Worm (Caenorhabditis elegans) whole organism, L1 larva: Measurements from ENCODE around the gene H38K22.9.

Experiments
- C16A3.4 ChIP-seq: fragments of 150-350 bp; optimal IDR thresholded peaks from 2 replicates; lab custom pipeline; 2014; ENCODE audit warnings: missing biosample characterization, missing genetic modification characterization
- C34B4.2 ChIP-seq: sonication (generic microtip); optimal IDR thresholded peaks from 2 replicates; lab custom pipeline; 2017; ENCODE audit warnings: mild to moderate bottlenecking, missing genetic modification characterization, missing compliant biosample characterization
- aha-1 ChIP-seq: fragments of 150-350 bp; optimal IDR thresholded peaks from 2 replicates; lab custom pipeline; 2014; ENCODE audit warnings: missing biosample characterization, missing genetic modification characterization
- aly-2 ChIP-seq: fragments of 150-350 bp; optimal IDR thresholded peaks from 2 replicates; lab custom pipeline; 2014; ENCODE audit warnings: missing biosample characterization, missing genetic modification characterization
- ama-1 ChIP-seq: fragments of 150-350 bp; optimal IDR thresholded peaks from 2 replicates; lab custom pipeline; 2014
- blmp-1 ChIP-seq: fragments of 150-350 bp; optimal IDR thresholded peaks from 2 replicates; lab custom pipeline; 2014; ENCODE audit warnings: missing biosample characterization, missing genetic modification characterization
- ceh-8 ChIP-seq: fragments of 200-800 bp; sonication (Bioruptor generic); optimal IDR thresholded peaks from 2 replicates; lab custom pipeline; 2018; ENCODE audit warnings: mild to moderate bottlenecking, missing genetic modification characterization, moderate library complexity, missing compliant biosample characterization
- ceh-82 ChIP-seq, 3 experiments: fragments of 150-350 bp in 1 of 3; sonication (generic microtip) in 2 of 3; optimal IDR thresholded peaks; 2 replicates each; lab custom pipeline; 2014 to 2017; ENCODE audit warnings: missing biosample characterization in 3 of 3, missing genetic modification characterization in 3 of 3
- ceh-88 ChIP-seq: fragments of 200-800 bp; sonication (Bioruptor generic); IDR thresholded peaks from 2 replicates; pipeline ENCODE4 v1.3.6; 2022; ENCODE audit warnings: missing genetic modification characterization, missing compliant biosample characterization
- ceh-90 ChIP-seq: sonication (generic microtip); optimal IDR thresholded peaks from 2 replicates; lab custom pipeline; 2016; ENCODE audit warnings: missing genetic modification characterization, missing compliant biosample characterization
- dsc-1 ChIP-seq: sonication (generic microtip); optimal IDR thresholded peaks from 2 replicates; lab custom pipeline; 2016; ENCODE audit warnings: mild to moderate bottlenecking, missing genetic modification characterization, missing compliant biosample characterization
- efl-1 ChIP-seq, 4 experiments: fragments of 150-350 bp; optimal IDR thresholded peaks in 3 of 4; peaks in 1 of 4; 1 replicate in 1 of 4; 2 replicates in 3 of 4; lab custom pipeline; 2014; ENCODE audit warnings: missing biosample characterization in 2 of 4, missing genetic modification characterization in 2 of 4, missing genetic modification reagents in 2 of 4
- egl-13 ChIP-seq: sonication (generic microtip); optimal IDR thresholded peaks from 2 replicates; lab custom pipeline; 2016; ENCODE audit warnings: missing genotype, missing genetic modification reagents, missing genetic modification characterization, missing compliant biosample characterization
- egl-27 ChIP-seq, 2 experiments: fragments of 150-350 bp in 1 of 2; sonication (generic microtip); optimal IDR thresholded peaks; 3 replicates each; lab custom pipeline; 2017 to 2018; ENCODE audit warnings: missing biosample characterization in 2 of 2, missing genetic modification characterization in 2 of 2, missing genetic modification reagents in 2 of 2
- elt-2 ChIP-seq: sonication (generic microtip); optimal IDR thresholded peaks from 2 replicates; lab custom pipeline; 2016; ENCODE audit warnings: missing genetic modification characterization, mild to moderate bottlenecking, inconsistent platforms, missing compliant biosample characterization, missing genetic modification reagents
- fkh-10 ChIP-seq: sonication (generic microtip); optimal IDR thresholded peaks from 2 replicates; lab custom pipeline; 2017; ENCODE audit warnings: missing biosample characterization, missing genetic modification reagents, missing genetic modification characterization
- fos-1 ChIP-seq: fragments of 150-350 bp; optimal IDR thresholded peaks from 2 replicates; lab custom pipeline; 2014; ENCODE audit warnings: missing biosample characterization, missing genetic modification characterization
- hlh-17 ChIP-seq: fragments of 200-800 bp; sonication (Bioruptor generic); optimal IDR thresholded peaks from 2 replicates; lab custom pipeline; 2018; ENCODE audit warnings: missing genetic modification characterization, mild to moderate bottlenecking, missing compliant biosample characterization, moderate library complexity, borderline replicate concordance
- hpl-2 ChIP-seq: fragments of 150-350 bp; optimal IDR thresholded peaks from 2 replicates; lab custom pipeline; 2014; ENCODE audit warnings: missing biosample characterization, missing genetic modification reagents, missing genetic modification characterization
- isw-1 ChIP-seq: fragments of 200-800 bp; sonication (Bioruptor generic); IDR thresholded peaks from 2 replicates; pipeline ENCODE4 v1.3.6; 2022; ENCODE audit warnings: missing genetic modification characterization, missing compliant biosample characterization
- jun-1 ChIP-seq: fragments of 150-350 bp; optimal IDR thresholded peaks from 2 replicates; lab custom pipeline; 2014; ENCODE audit warnings: missing biosample characterization, missing genetic modification reagents, missing genetic modification characterization
- lin-13 ChIP-seq: fragments of 150-350 bp; optimal IDR thresholded peaks from 2 replicates; lab custom pipeline; 2014; ENCODE audit warnings: missing biosample characterization, missing genetic modification reagents, missing genetic modification characterization
- lin-14 ChIP-seq: fragments of 200-800 bp; sonication (Bioruptor generic); optimal IDR thresholded peaks from 2 replicates; lab custom pipeline; 2018; ENCODE audit warnings: mild to moderate bottlenecking, missing genetic modification characterization, moderate library complexity, missing compliant biosample characterization
- lin-15B ChIP-seq: fragments of 150-350 bp; sonication (generic microtip); optimal IDR thresholded peaks from 3 replicates; lab custom pipeline; 2014; ENCODE audit warnings: missing biosample characterization, missing genetic modification characterization
- lir-3 ChIP-seq: sonication (generic microtip); optimal IDR thresholded peaks from 2 replicates; lab custom pipeline; 2016; ENCODE audit warnings: mild to moderate bottlenecking, missing genetic modification characterization, moderate library complexity, missing compliant biosample characterization; ENCODE audit not compliant: poor library complexity
- mab-9 ChIP-seq: fragments of 200-800 bp; sonication (Bioruptor generic); IDR thresholded peaks from 2 replicates; pipeline ENCODE4 v1.3.6; 2022; ENCODE audit warnings: missing genetic modification reagents, missing genetic modification characterization, missing compliant biosample characterization
- mdl-1 ChIP-seq, 2 experiments: fragments of 150-350 bp; optimal IDR thresholded peaks; 2 replicates each; lab custom pipeline; 2014 to 2017; ENCODE audit warnings: missing biosample characterization in 2 of 2, missing genetic modification characterization in 2 of 2, inconsistent platforms in 1 of 2
- mef-2 ChIP-seq: fragments of 150-350 bp; optimal IDR thresholded peaks from 2 replicates; lab custom pipeline; 2014; ENCODE audit warnings: missing biosample characterization, missing genetic modification characterization
- mep-1 ChIP-seq: fragments of 150-350 bp; optimal IDR thresholded peaks from 2 replicates; lab custom pipeline; 2014; ENCODE audit warnings: missing biosample characterization, missing genetic modification characterization
- nhr-11 ChIP-seq: fragments of 150-350 bp; optimal IDR thresholded peaks from 2 replicates; lab custom pipeline; 2014; ENCODE audit warnings: missing biosample characterization, missing genetic modification characterization
- nhr-19 ChIP-seq: fragments of 200-800 bp; sonication (Bioruptor generic); conservative IDR thresholded peaks from 2 replicates; pipeline ENCODE4 v1.3.6; 2022; ENCODE audit warnings: missing genetic modification characterization, missing compliant biosample characterization
- nhr-20 ChIP-seq: sonication (generic microtip); optimal IDR thresholded peaks from 2 replicates; lab custom pipeline; 2016; ENCODE audit warnings: mild to moderate bottlenecking, missing genetic modification characterization, missing compliant biosample characterization
- nhr-28 ChIP-seq: fragments of 150-350 bp; optimal IDR thresholded peaks from 2 replicates; lab custom pipeline; 2014; ENCODE audit warnings: missing biosample characterization, missing genetic modification characterization
- nhr-71 ChIP-seq: sonication (generic microtip); optimal IDR thresholded peaks from 2 replicates; lab custom pipeline; 2016; ENCODE audit warnings: mild to moderate bottlenecking, missing genetic modification characterization, moderate library complexity, missing compliant biosample characterization
- nhr-76 ChIP-seq: sonication (generic microtip); optimal IDR thresholded peaks from 2 replicates; lab custom pipeline; 2017; ENCODE audit warnings: missing biosample characterization, missing genetic modification characterization
- nhr-85 ChIP-seq: sonication (generic microtip); peaks from one replicate; lab custom pipeline; 2016; ENCODE audit warnings: missing genetic modification characterization, inconsistent platforms, missing compliant biosample characterization
- pag-3 ChIP-seq: sonication (generic microtip); optimal IDR thresholded peaks from 2 replicates; lab custom pipeline; 2017; ENCODE audit warnings: missing genetic modification characterization, mild to moderate bottlenecking, missing compliant biosample characterization, antibody characterized with exemption, borderline replicate concordance; ENCODE audit not compliant: insufficient read depth
- pax-3 ChIP-seq: fragments of 200-800 bp; sonication (Bioruptor generic); optimal IDR thresholded peaks from 2 replicates; lab custom pipeline; 2018; ENCODE audit warnings: mild to moderate bottlenecking, missing genetic modification characterization, moderate library complexity, missing compliant biosample characterization
- pqm-1 ChIP-seq: sonication (generic microtip); optimal IDR thresholded peaks from 3 replicates; lab custom pipeline; 2017; ENCODE audit warnings: missing biosample characterization, missing genetic modification characterization
- rnt-1 ChIP-seq: sonication (generic microtip); optimal IDR thresholded peaks from 2 replicates; lab custom pipeline; 2016; ENCODE audit warnings: mild to moderate bottlenecking, missing genetic modification characterization, moderate library complexity, missing compliant biosample characterization
- swsn-7 ChIP-seq: sonication (generic microtip); optimal IDR thresholded peaks from 2 replicates; lab custom pipeline; 2016; ENCODE audit warnings: missing genetic modification characterization, missing compliant biosample characterization
- unc-130 ChIP-seq: fragments of 150-350 bp; optimal IDR thresholded peaks from 2 replicates; lab custom pipeline; 2017; ENCODE audit warnings: missing biosample characterization, missing genetic modification characterization, inconsistent platforms
- unc-30 ChIP-seq: sonication (generic microtip); optimal IDR thresholded peaks from 2 replicates; lab custom pipeline; 2017; ENCODE audit warnings: missing biosample characterization, missing genetic modification characterization
- unc-62 ChIP-seq: fragments of 150-350 bp; optimal IDR thresholded peaks from 2 replicates; lab custom pipeline; 2014; ENCODE audit warnings: missing biosample characterization, missing genetic modification reagents, missing genetic modification characterization
- unc-86 ChIP-seq: sonication (generic microtip); optimal IDR thresholded peaks from 2 replicates; lab custom pipeline; 2016; ENCODE audit warnings: missing genetic modification characterization, missing compliant biosample characterization
- unc-98 ChIP-seq: fragments of 200-800 bp; sonication (Bioruptor generic); IDR thresholded peaks from 2 replicates; pipeline ENCODE4 v1.3.6; 2022; ENCODE audit warnings: missing genetic modification characterization, missing compliant biosample characterization
- vab-15 ChIP-seq: sonication (generic microtip); optimal IDR thresholded peaks from 2 replicates; lab custom pipeline; 2017; ENCODE audit warnings: missing genotype, mild to moderate bottlenecking, missing genetic modification characterization, missing compliant biosample characterization
- xbp-1 ChIP-seq: sonication (generic microtip); optimal IDR thresholded peaks from 2 replicates; lab custom pipeline; 2016; ENCODE audit warnings: missing genetic modification characterization, missing compliant biosample characterization
- ztf-11 ChIP-seq, 2 experiments: sonication (generic microtip); optimal IDR thresholded peaks; 2 replicates each; lab custom pipeline; 2016 to 2017; ENCODE audit warnings: missing genetic modification characterization in 2 of 2, missing biosample characterization in 1 of 2, missing compliant biosample characterization in 1 of 2

Gene H38K22.9

DNA sequence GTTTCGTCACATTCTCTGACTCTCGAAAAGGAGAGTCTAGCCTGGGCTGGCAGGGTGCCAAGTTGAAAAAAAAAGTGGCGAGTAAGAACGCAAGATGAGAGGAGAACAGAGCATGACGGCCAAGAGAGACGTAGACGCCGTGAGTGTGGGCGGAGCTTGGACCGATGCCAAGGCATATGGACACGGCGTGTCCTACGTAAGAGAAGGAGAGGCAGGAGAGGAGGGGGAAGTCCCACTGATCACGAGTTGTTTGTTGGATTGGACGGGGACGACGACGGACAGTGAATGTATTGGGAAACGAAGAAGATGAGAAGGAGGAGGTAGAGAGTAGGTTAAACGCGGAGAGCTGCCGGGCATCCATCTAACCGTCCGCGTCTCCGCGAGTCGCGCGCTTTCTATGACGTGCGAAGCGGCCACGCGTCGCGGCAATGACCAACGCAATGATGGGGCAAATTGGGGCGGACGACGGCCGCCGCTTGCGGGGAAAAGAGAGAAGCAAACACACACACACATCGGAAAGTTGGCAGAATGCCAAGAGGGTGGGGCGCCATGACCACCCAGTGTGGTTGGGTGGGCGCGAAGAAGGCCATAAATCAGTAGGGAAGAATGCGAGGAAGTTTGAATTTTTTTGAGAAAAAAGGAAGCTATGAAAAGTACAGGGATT is 41.9 kb upstream of the H38K22.9 start (continued):
- TF ChIP-seq hlh-17 (GFP tag; lab: Kevin White, UChicago) (no peak), mep-1 (tag; lab: Kevin White, UChicago) (peak; percentile 96), xbp-1 (peak; percentile 98), isw-1 (GFP tag; lab: Robert Waterston, UW) (peak; percentile 91), rnt-1 (tag; lab: Kevin White, UChicago) (peak; percentile 90), vab-15 (tag; lab: Kevin White, UChicago) (peak; percentile 88), nhr-85 (tag; lab: Kevin White, UChicago) (peak; percentile 100), blmp-1 (tag; lab: Kevin White, UChicago) (peak; percentile 65), fos-1 (tag; lab: Kevin White, UChicago) (peak; percentile 73), elt-2 (tag; lab: Kevin White, UChicago) (peak; percentile 91), unc-62 (peak; percentile 18)

DNA sequence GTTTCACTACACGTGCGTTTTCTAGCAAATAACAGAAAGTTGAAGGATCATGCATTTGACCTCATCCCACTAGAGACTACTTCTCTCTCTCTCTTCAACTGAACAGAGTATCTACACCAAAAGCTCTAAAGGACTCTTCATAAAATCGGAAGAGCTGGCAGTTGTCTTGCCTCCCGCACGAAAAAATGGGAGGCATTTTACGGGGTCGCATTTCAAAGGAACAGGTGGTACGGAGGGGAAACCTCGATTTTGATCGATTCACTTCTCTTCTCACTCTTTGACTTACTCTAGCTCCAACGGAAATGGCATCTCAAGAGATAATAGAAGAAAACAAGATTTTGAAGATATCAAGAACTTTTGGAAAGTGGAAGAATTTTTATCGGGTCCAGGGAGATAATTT is 40.8 kb upstream of the H38K22.9 start:
- TF ChIP-seq elt-2 (tag; lab: Kevin White, UChicago) = no peak
- no peak for TF ChIP-seq nhr-76 (tag; lab: Kevin White, UChicago)
- TF ChIP-seq nhr-19 (GFP tag; lab: Robert Waterston, UW) = peak; percentile 52
- no peak for TF ChIP-seq unc-98 (GFP tag; lab: Robert Waterston, UW)
- TF ChIP-seq aly-2 (tag; lab: Kevin White, UChicago) = no peak
- TF ChIP-seq unc-130 (tag; lab: Kevin White, UChicago) = peak; percentile 58
- TF ChIP-seq aha-1 (tag; lab: Kevin White, UChicago) = no peak
- TF ChIP-seq mef-2 (tag; lab: Kevin White, UChicago) = no peak
- no peak for TF ChIP-seq C34B4.2 (tag; lab: Kevin White, UChicago)
- peak; percentile 41 for TF ChIP-seq mep-1 (tag; lab: Kevin White, UChicago)
- TF ChIP-seq ceh-90 = no peak
- TF ChIP-seq nhr-11 (tag; lab: Kevin White, UChicago) = peak; percentile 27
- TF ChIP-seq nhr-28 (tag; lab: Kevin White, UChicago) = no peak
- no peak for TF ChIP-seq egl-27 (tag; optimal IDR thresholded peaks at IDR 0.05; lab: Kevin White, UChicago)
- TF ChIP-seq ceh-8 (GFP tag; lab: Kevin White, UChicago) = no peak
- TF ChIP-seq hpl-2 (GFP tag; lab: Kevin White, UChicago) = no peak
- no peak for TF ChIP-seq fkh-10 (GFP tag; lab: Kevin White, UChicago)
- TF ChIP-seq ztf-11 (tag; optimal IDR thresholded peaks at IDR 0.05; lab: Kevin White, UChicago) = no peak
- no peak for TF ChIP-seq pqm-1
- peak; percentile 55 for TF ChIP-seq nhr-20 (tag; lab: Kevin White, UChicago)
- peak; percentile 85 for TF ChIP-seq lin-14
- peak; percentile 53 for TF ChIP-seq lir-3 (tag; lab: Kevin White, UChicago)
- peak; percentile 88 for TF ChIP-seq rnt-1 (tag; lab: Kevin White, UChicago)
- TF ChIP-seq lin-13 (GFP tag; lab: Kevin White, UChicago) = no peak
- no peak for TF ChIP-seq ceh-88 (GFP tag; lab: Robert Waterston, UW)
- peak; percentile 85 for TF ChIP-seq pag-3 (tag; lab: Kevin White, UChicago)
- TF ChIP-seq swsn-7 (tag; lab: Kevin White, UChicago) = no peak
- TF ChIP-seq C16A3.4 (tag; lab: Kevin White, UChicago) = no peak
- no peak for TF ChIP-seq ceh-82 (tag; optimal IDR thresholded peaks at IDR 0.05; lab: Kevin White, UChicago)
- no peak for TF ChIP-seq egl-13 (tag; lab: Kevin White, UChicago)
- TF ChIP-seq ama-1 (lab: Kevin White, UChicago) = no peak
- TF ChIP-seq lin-15B (tag; lab: Kevin White, UChicago) = no peak
- TF ChIP-seq nhr-71 (tag; lab: Kevin White, UChicago) = peak; percentile 80
- TF ChIP-seq blmp-1 (tag; lab: Kevin White, UChicago) = no peak
- no peak for TF ChIP-seq unc-86 (tag; lab: Kevin White, UChicago)
- no peak for TF ChIP-seq pax-3 (tag; lab: Kevin White, UChicago)
- TF ChIP-seq efl-1 (optimal IDR thresholded peaks at IDR 0.05; lab: Kevin White, UChicago) = peak in 1 of 2 experiments; percentile 26
- TF ChIP-seq efl-1 (GFP tag; optimal IDR thresholded peaks at IDR 0.05 in 1 of 2; lab: Kevin White, UChicago) = peak; percentile 2 to 71
- TF ChIP-seq xbp-1 = no peak
- peak in 1 of 2 experiments; percentile 45 for TF ChIP-seq mdl-1 (tag; optimal IDR thresholded peaks at IDR 0.05; lab: Kevin White, UChicago)
- TF ChIP-seq jun-1 (tag; lab: Kevin White, UChicago) = no peak
- peak; percentile 10 for TF ChIP-seq nhr-85 (tag; lab: Kevin White, UChicago)
- no peak for TF ChIP-seq unc-30 (tag; lab: Kevin White, UChicago)
- TF ChIP-seq mab-9 (GFP tag; lab: Robert Waterston, UW) = no peak
- TF ChIP-seq dsc-1 (tag; lab: Kevin White, UChicago) = no peak
